Worm (Caenorhabditis elegans): ENCODE results near the gene F52E1.5.
A peak's percentile ranks its signal among the peaks of the same experiment; 100 is the strongest.

F52E1.5 gene

ce11 chrV:8348959-8349389, 30.3 kb upstream of the F52E1.5 start (continued):
- TF ChIP-seq nhr-90 (tag; optimal IDR thresholded peaks at IDR 0.05; ENCODE audit: poor library complexity) (peak; percentile 96), hlh-4 (tag; optimal IDR thresholded peaks at IDR 0.05) (no peak), blmp-1 (tag; optimal IDR thresholded peaks at IDR 0.05) (peak; percentile 26), nhr-20 (tag; optimal IDR thresholded peaks at IDR 0.05) (peak; percentile 95), pag-3 (tag; optimal IDR thresholded peaks at IDR 0.05; ENCODE audit: borderline replicate concordance, insufficient read depth) (no peak), tbx-2 (tag; optimal IDR thresholded peaks at IDR 0.05) (peak; percentile 85), unc-86 (tag; optimal IDR thresholded peaks at IDR 0.05) (peak; percentile 68), snu-23 (GFP tag; optimal IDR thresholded peaks at IDR 0.05) (peak; percentile 95), nhr-84 (tag; optimal IDR thresholded peaks at IDR 0.05) (no peak), hlh-17 (GFP tag; optimal IDR thresholded peaks at IDR 0.05; ENCODE audit: borderline replicate concordance) (no peak), aha-1 (tag; optimal IDR thresholded peaks at IDR 0.05) (no peak), nhr-11 (tag; optimal IDR thresholded peaks at IDR 0.05) (peak; percentile 28), lin-14 (GFP tag; optimal IDR thresholded peaks at IDR 0.05) (peak; percentile 92), fkh-10 (GFP tag; optimal IDR thresholded peaks at IDR 0.05) (peak; percentile 25), ces-1 (GFP tag; optimal IDR thresholded peaks at IDR 0.05) (no peak), ama-1 (optimal IDR thresholded peaks at IDR 0.05) (peak; percentile 96), sup-37 (GFP tag; optimal IDR thresholded peaks at IDR 0.05) (peak; percentile 73), nhr-237 (tag; optimal IDR thresholded peaks at IDR 0.05) (peak; percentile 8), Y116A8C.19 (tag; optimal IDR thresholded peaks at IDR 0.05; ENCODE audit: borderline replicate concordance) (no peak), skn-1 (tag; optimal IDR thresholded peaks at IDR 0.05) (peak; percentile 71), dsc-1 (tag; optimal IDR thresholded peaks at IDR 0.05) (peak; percentile 93), elt-2 (tag; optimal IDR thresholded peaks at IDR 0.05) (peak; percentile 89), lin-35 (GFP tag; optimal IDR thresholded peaks at IDR 0.05) (peak; percentile 56 to 79), C34B4.2 (tag; optimal IDR thresholded peaks at IDR 0.05) (no peak), nhr-19 (GFP tag; conservative IDR thresholded peaks at IDR 0.05) (peak; percentile 95), egl-13 (tag; optimal IDR thresholded peaks at IDR 0.05) (peak; percentile 56), vab-15 (tag; optimal IDR thresholded peaks at IDR 0.05) (no peak), ztf-11 (tag; optimal IDR thresholded peaks at IDR 0.05) (peak in 1 of 2 experiments; percentile 69), fos-1 (tag; optimal IDR thresholded peaks at IDR 0.05) (peak; percentile 75), nhr-77 (tag; optimal IDR thresholded peaks at IDR 0.05) (peak; percentile 72), dpl-1 (GFP tag; optimal IDR thresholded peaks at IDR 0.05) (peak; percentile 37 to 64 (median 56)), efl-1 (optimal IDR thresholded peaks at IDR 0.05) (peak; percentile 66 to 77), efl-1 (GFP tag; optimal IDR thresholded peaks at IDR 0.05 in 1 of 2) (peak; percentile 53 to 96), mef-2 (tag; optimal IDR thresholded peaks at IDR 0.05) (no peak), nhr-85 (tag) (peak; percentile 97), ets-5 (GFP tag; IDR thresholded peaks at IDR 0.05) (no peak), pqm-1 (tag; optimal IDR thresholded peaks at IDR 0.05) (no peak), zag-1 (tag; optimal IDR thresholded peaks at IDR 0.05) (no peak), lin-15B (tag; optimal IDR thresholded peaks at IDR 0.05) (peak; percentile 46), mab-9 (GFP tag; IDR thresholded peaks at IDR 0.05) (peak; percentile 74), nhr-76 (tag; optimal IDR thresholded peaks at IDR 0.05) (no peak), irx-1 (tag; optimal IDR thresholded peaks at IDR 0.05) (peak; percentile 80), C16A3.4 (tag; optimal IDR thresholded peaks at IDR 0.05) (peak; percentile 39), sox-4 (tag; optimal IDR thresholded peaks at IDR 0.05) (peak; percentile 49), mep-1 (tag; optimal IDR thresholded peaks at IDR 0.05) (peak; percentile 81)

- TF ChIP-seq Y116A8C.19 (tag; optimal IDR thresholded peaks at IDR 0.05; ENCODE audit: borderline replicate concordance) (no peak), lin-14 (GFP tag; optimal IDR thresholded peaks at IDR 0.05) (no peak), swsn-7 (tag; optimal IDR thresholded peaks at IDR 0.05) (no peak), nhr-71 (tag; optimal IDR thresholded peaks at IDR 0.05) (no peak), ceh-90 (tag; optimal IDR thresholded peaks at IDR 0.05) (no peak), ama-1 (optimal IDR thresholded peaks at IDR 0.05) (no peak), fkh-8 (tag; optimal IDR thresholded peaks at IDR 0.05) (no peak), mef-2 (tag; optimal IDR thresholded peaks at IDR 0.05) (no peak), unc-130 (tag; optimal IDR thresholded peaks at IDR 0.05) (no peak), C34B4.2 (tag; optimal IDR thresholded peaks at IDR 0.05) (no peak), fkh-10 (GFP tag; optimal IDR thresholded peaks at IDR 0.05) (no peak), ceh-8 (GFP tag; optimal IDR thresholded peaks at IDR 0.05) (no peak), ces-1 (GFP tag; optimal IDR thresholded peaks at IDR 0.05) (no peak), sup-37 (GFP tag; optimal IDR thresholded peaks at IDR 0.05) (no peak), lsy-2 (tag; optimal IDR thresholded peaks at IDR 0.05) (no peak), nhr-76 (tag; optimal IDR thresholded peaks at IDR 0.05) (no peak)
Observed at ce11 chrV:8349950-8350349, 29.4 kb upstream of the F52E1.5 start.
